Fruit fly (Drosophila melanogaster): ENCODE results near the gene CG4592.

DNA sequence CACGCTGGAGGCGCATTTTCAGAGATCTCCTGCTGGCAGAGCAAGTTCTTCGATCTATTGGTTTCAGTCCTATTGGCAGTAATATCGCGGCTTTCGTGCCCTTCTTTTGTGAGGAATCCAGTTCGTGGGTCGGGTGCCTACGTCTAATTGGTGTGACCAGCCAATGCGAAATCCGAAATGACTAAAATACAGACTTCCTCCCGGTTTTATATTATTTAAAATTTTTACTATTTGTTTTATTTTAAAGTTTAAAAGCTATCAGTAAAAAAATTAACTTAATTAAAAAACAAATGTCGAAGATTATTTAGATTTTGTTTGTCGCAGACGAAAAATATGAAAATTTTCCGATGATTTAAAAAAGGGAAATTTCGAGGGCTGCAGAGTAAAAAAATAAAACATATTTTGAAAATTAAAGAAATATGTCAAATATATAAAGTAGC, 42.2 kb downstream of the CG4592 start, which contains the start of gene CG5850:
- TF ChIP-seq CG6792 (GFP tag; optimal IDR thresholded peaks at IDR 0.05): no peak
- TF ChIP-seq Blimp-1 (GFP tag; optimal IDR thresholded peaks at IDR 0.05): no peak
- peak; percentile 36 for TF ChIP-seq esn (GFP tag; optimal IDR thresholded peaks at IDR 0.05)

All from whole organism, prepupa.